Worm (Caenorhabditis elegans): Measurements from ENCODE around the gene unc-34.
A peak's percentile ranks its signal among the peaks of the same experiment; 100 is the strongest.

unc-34 gene

ce11 chrV:949084-949483, 33.4 kb upstream of the unc-34 start:
- TF ChIP-seq snu-23 (GFP tag; optimal IDR thresholded peaks at IDR 0.05) (no peak), lin-13 (GFP tag; optimal IDR thresholded peaks at IDR 0.05) (no peak), hlh-17 (GFP tag; optimal IDR thresholded peaks at IDR 0.05; ENCODE audit: borderline replicate concordance) (no peak), efl-1 (optimal IDR thresholded peaks at IDR 0.05) (no peak), efl-1 (GFP tag; optimal IDR thresholded peaks at IDR 0.05 in 1 of 2) (peak in 1 of 2 experiments; percentile 52), mef-2 (tag; optimal IDR thresholded peaks at IDR 0.05) (no peak), blmp-1 (tag; optimal IDR thresholded peaks at IDR 0.05) (no peak), ceh-8 (GFP tag; optimal IDR thresholded peaks at IDR 0.05) (no peak), elt-3 (tag; optimal IDR thresholded peaks at IDR 0.05) (no peak), tlp-1 (tag; optimal IDR thresholded peaks at IDR 0.05) (no peak)

- no peak for TF ChIP-seq nhr-85 (tag)
- no peak for TF ChIP-seq ceh-8 (GFP tag; optimal IDR thresholded peaks at IDR 0.05)
- TF ChIP-seq aly-2 (tag; optimal IDR thresholded peaks at IDR 0.05), result no peak
- no peak for TF ChIP-seq nhr-76 (tag; optimal IDR thresholded peaks at IDR 0.05)
- TF ChIP-seq ztf-4 (tag; optimal IDR thresholded peaks at IDR 0.05), result no peak
- TF ChIP-seq lin-14 (GFP tag; optimal IDR thresholded peaks at IDR 0.05), result no peak
- TF ChIP-seq egl-27 (tag; optimal IDR thresholded peaks at IDR 0.05), result no peak
- TF ChIP-seq nhr-11 (tag; optimal IDR thresholded peaks at IDR 0.05), result no peak
- TF ChIP-seq ceh-88 (GFP tag; IDR thresholded peaks at IDR 0.05), result no peak
- TF ChIP-seq fkh-8 (tag; optimal IDR thresholded peaks at IDR 0.05), result no peak
- TF ChIP-seq dpl-1 (GFP tag; optimal IDR thresholded peaks at IDR 0.05), result no peak
These were observed 32.7 kb upstream of the unc-34 start, which contains the start of gene Y50D4C.6 for ce11 chrV:949760-950159. Y50D4C.6 (minus strand) TSS chrV:949860.

- TF ChIP-seq lin-13 (GFP tag; optimal IDR thresholded peaks at IDR 0.05), result peak; percentile 15
- peak in 1 of 6 experiments; percentile 62 for TF ChIP-seq elt-3 (tag; optimal IDR thresholded peaks at IDR 0.05)
- peak; percentile 35 for TF ChIP-seq xbp-1 (tag; optimal IDR thresholded peaks at IDR 0.05)
- peak; percentile 18 for TF ChIP-seq dsc-1 (tag; optimal IDR thresholded peaks at IDR 0.05)
- peak; percentile 28 for TF ChIP-seq nhr-20 (tag; optimal IDR thresholded peaks at IDR 0.05)
- TF ChIP-seq swsn-7 (tag; optimal IDR thresholded peaks at IDR 0.05), result peak; percentile 35
- no peak for TF ChIP-seq nhr-76 (tag; optimal IDR thresholded peaks at IDR 0.05)
- TF ChIP-seq tlp-1 (tag; optimal IDR thresholded peaks at IDR 0.05), result no peak
- peak in 1 of 3 experiments; percentile 12 for TF ChIP-seq ceh-82 (tag; optimal IDR thresholded peaks at IDR 0.05)
- peak; percentile 40 for TF ChIP-seq skn-1 (tag; optimal IDR thresholded peaks at IDR 0.05)
- peak; percentile 67 for TF ChIP-seq C16A3.4 (tag; optimal IDR thresholded peaks at IDR 0.05)
- peak; percentile 27 to 91 for TF ChIP-seq efl-1 (optimal IDR thresholded peaks at IDR 0.05)
- peak; percentile 89 to 98 for TF ChIP-seq efl-1 (GFP tag; optimal IDR thresholded peaks at IDR 0.05 in 1 of 2)
- peak; percentile 74 to 91 (median 85) for TF ChIP-seq dpl-1 (GFP tag; optimal IDR thresholded peaks at IDR 0.05)
- no peak for TF ChIP-seq ceh-90 (tag; optimal IDR thresholded peaks at IDR 0.05)
- no peak for TF ChIP-seq ets-5 (GFP tag; IDR thresholded peaks at IDR 0.05)
- TF ChIP-seq lsy-2 (tag; optimal IDR thresholded peaks at IDR 0.05), result peak; percentile 35 to 83
- no peak for TF ChIP-seq grh-1 (GFP tag; IDR thresholded peaks at IDR 0.05)
- TF ChIP-seq snu-23 (GFP tag; optimal IDR thresholded peaks at IDR 0.05), result peak; percentile 62
- TF ChIP-seq tbx-2 (tag; optimal IDR thresholded peaks at IDR 0.05), result peak; percentile 52
- TF ChIP-seq lin-15B (tag; optimal IDR thresholded peaks at IDR 0.05), result peak; percentile 33
- peak; percentile 50 for TF ChIP-seq blmp-1 (tag; optimal IDR thresholded peaks at IDR 0.05)
- peak; percentile 89 to 97 for TF ChIP-seq lin-35 (GFP tag; optimal IDR thresholded peaks at IDR 0.05)
- no peak for TF ChIP-seq rnt-1 (tag; optimal IDR thresholded peaks at IDR 0.05)
- TF ChIP-seq fos-1 (tag; optimal IDR thresholded peaks at IDR 0.05), result peak; percentile 7
These were observed 17.7 kb upstream of the unc-34 start, which contains the start of gene sqv-6 for ce11 chrV:964739-965283. sqv-6 (minus strand) TSS chrV:964789.

ce11 chrV:966164-966563, 16.3 kb upstream of the unc-34 start:
- TF ChIP-seq unc-30 (tag; optimal IDR thresholded peaks at IDR 0.05) (no peak), F16B12.6 (tag; optimal IDR thresholded peaks at IDR 0.05) (no peak), lin-15B (tag; optimal IDR thresholded peaks at IDR 0.05) (no peak), aha-1 (tag; optimal IDR thresholded peaks at IDR 0.05) (no peak), nhr-71 (tag; optimal IDR thresholded peaks at IDR 0.05) (peak; percentile 30), efl-1 (optimal IDR thresholded peaks at IDR 0.05) (peak; percentile 18 to 23), efl-1 (GFP tag; optimal IDR thresholded peaks at IDR 0.05 in 1 of 2) (no peak), mep-1 (tag; optimal IDR thresholded peaks at IDR 0.05) (no peak), lir-3 (tag; optimal IDR thresholded peaks at IDR 0.05; ENCODE audit: poor library complexity) (no peak), rnt-1 (tag; optimal IDR thresholded peaks at IDR 0.05) (no peak), Y116A8C.19 (tag; optimal IDR thresholded peaks at IDR 0.05; ENCODE audit: borderline replicate concordance) (no peak), ces-1 (GFP tag; optimal IDR thresholded peaks at IDR 0.05) (peak; percentile 93), lsy-2 (tag; optimal IDR thresholded peaks at IDR 0.05) (peak in 1 of 2 experiments; percentile 1), nhr-11 (tag; optimal IDR thresholded peaks at IDR 0.05) (no peak), tbx-2 (tag; optimal IDR thresholded peaks at IDR 0.05) (peak; percentile 26), fkh-8 (tag; optimal IDR thresholded peaks at IDR 0.05) (no peak), ceh-82 (tag; optimal IDR thresholded peaks at IDR 0.05) (peak in 2 of 3 experiments; percentile 7 to 17), unc-98 (GFP tag; IDR thresholded peaks at IDR 0.05) (no peak), vab-15 (tag; optimal IDR thresholded peaks at IDR 0.05) (no peak)

All from whole organism, L1 larva.